Worm (Caenorhabditis elegans): ENCODE data around the gene ugt-36.

Gene ugt-36

ce11 chrV:7133963-7134362 is 32.8 kb upstream of the ugt-36 start, which contains the start of gene F10D2.16:
F10D2.16 (plus strand) TSS chrV:7134263.
- TF ChIP-seq lin-35 (GFP tag; optimal IDR thresholded peaks at IDR 0.05) (no peak), tlp-1 (tag; optimal IDR thresholded peaks at IDR 0.05) (no peak), zag-1 (tag; optimal IDR thresholded peaks at IDR 0.05) (no peak), efl-1 (optimal IDR thresholded peaks at IDR 0.05) (no peak), efl-1 (GFP tag; optimal IDR thresholded peaks at IDR 0.05 in 1 of 2) (peak in 1 of 2 experiments; percentile 39), alr-1 (tag; optimal IDR thresholded peaks at IDR 0.05; ENCODE audit: borderline replicate concordance) (no peak)

- no peak for TF ChIP-seq C16A3.4 (tag; optimal IDR thresholded peaks at IDR 0.05)
- TF ChIP-seq nhr-12 (tag; optimal IDR thresholded peaks at IDR 0.05): no peak
- TF ChIP-seq isw-1 (GFP tag; IDR thresholded peaks at IDR 0.05): no peak
- no peak for TF ChIP-seq lin-15B (tag; optimal IDR thresholded peaks at IDR 0.05)
- no peak for TF ChIP-seq unc-98 (GFP tag; IDR thresholded peaks at IDR 0.05)
- no peak for TF ChIP-seq nhr-84 (tag; optimal IDR thresholded peaks at IDR 0.05)
- TF ChIP-seq nhr-76 (tag; optimal IDR thresholded peaks at IDR 0.05): no peak
- no peak for TF ChIP-seq ceh-82 (tag; optimal IDR thresholded peaks at IDR 0.05)
- no peak for TF ChIP-seq skn-1 (tag; optimal IDR thresholded peaks at IDR 0.05)
- TF ChIP-seq ets-5 (GFP tag; IDR thresholded peaks at IDR 0.05): no peak
- no peak for TF ChIP-seq egl-27 (tag; optimal IDR thresholded peaks at IDR 0.05)
- TF ChIP-seq ceh-8 (GFP tag; optimal IDR thresholded peaks at IDR 0.05): no peak
These were observed 29.9 kb upstream of the ugt-36 start for ce11 chrV:7136859-7137258.

ce11 chrV:7138320-7138719 is 28.5 kb upstream of the ugt-36 start, which contains the start of gene str-112:
str-112 (minus strand) TSS chrV:7138420.
- TF ChIP-seq fkh-8 (tag; optimal IDR thresholded peaks at IDR 0.05) (no peak), lin-39 (tag; optimal IDR thresholded peaks at IDR 0.05) (no peak), rnt-1 (tag; optimal IDR thresholded peaks at IDR 0.05) (no peak), nhr-71 (tag; optimal IDR thresholded peaks at IDR 0.05) (no peak), snpc-4 (tag; optimal IDR thresholded peaks at IDR 0.05) (no peak), vab-15 (tag; optimal IDR thresholded peaks at IDR 0.05) (no peak), unc-130 (tag; optimal IDR thresholded peaks at IDR 0.05) (no peak), nhr-84 (tag; optimal IDR thresholded peaks at IDR 0.05) (no peak), nhr-90 (tag; optimal IDR thresholded peaks at IDR 0.05; ENCODE audit: poor library complexity) (no peak)

- TF ChIP-seq ceh-90 (tag; optimal IDR thresholded peaks at IDR 0.05) (no peak), ceh-8 (GFP tag; optimal IDR thresholded peaks at IDR 0.05) (no peak), nhr-85 (tag) (no peak), unc-86 (tag; optimal IDR thresholded peaks at IDR 0.05) (no peak), pqm-1 (tag; optimal IDR thresholded peaks at IDR 0.05) (no peak), xbp-1 (tag; optimal IDR thresholded peaks at IDR 0.05) (no peak), F16B12.6 (tag; optimal IDR thresholded peaks at IDR 0.05) (no peak), nhr-19 (GFP tag; conservative IDR thresholded peaks at IDR 0.05) (peak; percentile 33), nhr-47 (tag; optimal IDR thresholded peaks at IDR 0.05) (no peak), C04F5.9 (tag; optimal IDR thresholded peaks at IDR 0.05) (no peak), irx-1 (tag; optimal IDR thresholded peaks at IDR 0.05) (no peak), nhr-20 (tag; optimal IDR thresholded peaks at IDR 0.05) (peak; percentile 14), nhr-12 (tag; optimal IDR thresholded peaks at IDR 0.05) (no peak), swsn-7 (tag; optimal IDR thresholded peaks at IDR 0.05) (no peak), unc-98 (GFP tag; IDR thresholded peaks at IDR 0.05) (no peak), fkh-4 (tag; optimal IDR thresholded peaks at IDR 0.05; ENCODE audit: borderline replicate concordance) (no peak), efl-1 (optimal IDR thresholded peaks at IDR 0.05) (no peak), efl-1 (GFP tag; optimal IDR thresholded peaks at IDR 0.05 in 1 of 2) (peak in 1 of 2 experiments; percentile 20), nhr-28 (tag; optimal IDR thresholded peaks at IDR 0.05) (no peak), fkh-8 (tag; optimal IDR thresholded peaks at IDR 0.05) (peak; percentile 29), lir-3 (tag; optimal IDR thresholded peaks at IDR 0.05; ENCODE audit: poor library complexity) (no peak), C34B4.2 (tag; optimal IDR thresholded peaks at IDR 0.05) (no peak), nhr-71 (tag; optimal IDR thresholded peaks at IDR 0.05) (peak; percentile 14)
These were observed 26.4 kb upstream of the ugt-36 start for ce11 chrV:7140368-7140767.
